Fruit fly (Drosophila melanogaster) whole organism, embryonic: ENCODE results near the gene mRpL48.
A peak's percentile ranks its signal among the peaks of the same experiment; 100 is the strongest.

Experiments
- Atf-2 ChIP-seq: fragments of 200-800 bp; sonication (Bioruptor generic); optimal IDR thresholded peaks from 2 replicates; lab custom pipeline; 2016; ENCODE audit warnings: missing biosample characterization, missing genetic modification characterization
- Bteb2 ChIP-seq: fragments of 200-800 bp; sonication (Bioruptor generic); optimal IDR thresholded peaks from 2 replicates; lab custom pipeline; 2016; ENCODE audit warnings: missing biosample characterization, missing genetic modification characterization
- CG11247 ChIP-seq: fragments of 200-800 bp; sonication (Bioruptor generic); IDR thresholded peaks from 2 replicates; pipeline ENCODE4 v1.3.6; 2022; ENCODE audit warnings: missing biosample characterization, missing genetic modification characterization
- CG11398 ChIP-seq: fragments of 200-800 bp; sonication (Bioruptor generic); optimal IDR thresholded peaks from 2 replicates; lab custom pipeline; 2016; ENCODE audit warnings: missing biosample characterization, missing genetic modification characterization
- CG11560 ChIP-seq: fragments of 200-800 bp; sonication (Bioruptor generic); IDR thresholded peaks from 3 replicates; pipeline ENCODE4 v1.3.6; 2022; ENCODE audit warnings: missing biosample characterization, missing genetic modification characterization
- CG12155 ChIP-seq: fragments of 200-800 bp; sonication (Bioruptor generic); optimal IDR thresholded peaks from 3 replicates; lab custom pipeline; 2016; ENCODE audit warnings: missing biosample characterization, missing genetic modification characterization
- CG12219 ChIP-seq: fragments of 200-800 bp; sonication (Bioruptor generic); optimal IDR thresholded peaks from 3 replicates; lab custom pipeline; 2018; ENCODE audit warnings: missing biosample characterization, mild to moderate bottlenecking, missing genetic modification characterization
- CG14441 ChIP-seq: fragments of 200-800 bp; sonication (Bioruptor generic); IDR thresholded peaks from 2 replicates; pipeline ENCODE4 v1.3.6; 2022; ENCODE audit warnings: missing biosample characterization, missing genetic modification characterization
- CG14860 ChIP-seq: fragments of 200-800 bp; sonication (Bioruptor generic); IDR thresholded peaks from 3 replicates; pipeline ENCODE4 v1.3.6; 2022; ENCODE audit warnings: missing biosample characterization, missing genetic modification characterization; ENCODE audit not compliant: partially characterized antibody
- CG17802 ChIP-seq: fragments of 200-800 bp; sonication (Bioruptor generic); optimal IDR thresholded peaks from 2 replicates; lab custom pipeline; 2018; ENCODE audit warnings: missing biosample characterization, mild to moderate bottlenecking, missing genetic modification characterization, moderate library complexity
- CG18262 ChIP-seq: fragments of 200-800 bp; optimal IDR thresholded peaks from 3 replicates; lab custom pipeline; 2019; ENCODE audit warnings: missing biosample characterization, mild to moderate bottlenecking, missing genetic modification characterization, moderate library complexity
- CG2875 ChIP-seq: fragments of 200-800 bp; sonication (Bioruptor generic); optimal IDR thresholded peaks from 2 replicates; lab custom pipeline; 2017; ENCODE audit warnings: missing biosample characterization, mild to moderate bottlenecking, missing genetic modification characterization, missing genetic modification reagents
- CG30431 ChIP-seq: fragments of 200-800 bp; sonication (Bioruptor generic); optimal IDR thresholded peaks from 2 replicates; lab custom pipeline; 2017; ENCODE audit warnings: missing biosample characterization, missing genetic modification characterization
- CG34376 ChIP-seq: fragments of 200-800 bp; sonication (Bioruptor generic); optimal IDR thresholded peaks from 2 replicates; lab custom pipeline; 2018; ENCODE audit warnings: missing biosample characterization, mild to moderate bottlenecking, missing genetic modification characterization
- CG3726 ChIP-seq: fragments of 200-800 bp; sonication (Bioruptor generic); IDR thresholded peaks from 3 replicates; pipeline ENCODE4, ENCODE4 v1.3.6; 2022; ENCODE audit warnings: missing biosample characterization, missing genetic modification characterization
- CG43689 ChIP-seq: fragments of 200-800 bp; sonication (Bioruptor generic); IDR thresholded peaks from 2 replicates; pipeline ENCODE4 v1.3.6; 2022; ENCODE audit warnings: missing biosample characterization, missing genetic modification characterization
- CG4404 ChIP-seq: fragments of 200-800 bp; sonication (Bioruptor generic); IDR thresholded peaks from 2 replicates; pipeline ENCODE4 v1.3.6; 2022; ENCODE audit warnings: missing biosample characterization, missing genetic modification characterization
- CG4424 ChIP-seq: fragments of 200-800 bp; sonication (Bioruptor generic); optimal IDR thresholded peaks from 3 replicates; lab custom pipeline; 2016; ENCODE audit warnings: missing biosample characterization, missing genetic modification characterization
- CG4820 ChIP-seq: fragments of 200-800 bp; sonication (Bioruptor generic); optimal IDR thresholded peaks from 3 replicates; lab custom pipeline; 2016; ENCODE audit warnings: missing biosample characterization, missing genetic modification characterization
- CG6254 ChIP-seq: fragments of 200-800 bp; sonication (Bioruptor generic); optimal IDR thresholded peaks from 3 replicates; lab custom pipeline; 2017; ENCODE audit warnings: mild to moderate bottlenecking, missing biosample characterization, missing genetic modification reagents, missing genetic modification characterization
- CG8281 ChIP-seq: fragments of 200-800 bp; sonication (Bioruptor generic); optimal IDR thresholded peaks from 2 replicates; lab custom pipeline; 2018; ENCODE audit warnings: missing biosample characterization, mild to moderate bottlenecking, missing genetic modification characterization, moderate library complexity
- D19A ChIP-seq: fragments of 200-800 bp; optimal IDR thresholded peaks from 3 replicates; lab custom pipeline; 2019; ENCODE audit warnings: missing biosample characterization, mild to moderate bottlenecking, missing genetic modification characterization, moderate library complexity
- Drgx ChIP-seq: fragments of 200-800 bp; sonication (Bioruptor generic); IDR thresholded peaks from 2 replicates; pipeline ENCODE4 v1.3.6; 2022; ENCODE audit warnings: missing biosample characterization, missing genetic modification characterization
- E2f1 ChIP-seq: fragments of 200-800 bp; sonication (Bioruptor generic); IDR thresholded peaks from 2 replicates; pipeline ENCODE4 v1.3.6; 2022; ENCODE audit warnings: missing biosample characterization, missing genetic modification characterization
- ERR ChIP-seq: fragments of 200-800 bp; sonication (Bioruptor generic); optimal IDR thresholded peaks from 2 replicates; lab custom pipeline; 2016; ENCODE audit warnings: missing biosample characterization, missing genetic modification characterization
- Fer3 ChIP-seq: fragments of 200-800 bp; sonication (Bioruptor generic); optimal IDR thresholded peaks from 2 replicates; lab custom pipeline; 2018; ENCODE audit warnings: missing biosample characterization, mild to moderate bottlenecking, missing genetic modification characterization, moderate library complexity
- HHEX ChIP-seq: fragments of 200-800 bp; sonication (Bioruptor generic); optimal IDR thresholded peaks from 3 replicates; lab custom pipeline; 2017; ENCODE audit warnings: missing biosample characterization, mild to moderate bottlenecking, missing genetic modification characterization, missing genetic modification reagents
- Max ChIP-seq: fragments of 200-800 bp; sonication (Bioruptor generic); optimal IDR thresholded peaks from 2 replicates; lab custom pipeline; 2016; ENCODE audit warnings: missing biosample characterization, mild to moderate bottlenecking, missing genetic modification characterization
- Opbp ChIP-seq: fragments of 200-800 bp; sonication (Bioruptor generic); IDR thresholded peaks from 3 replicates; pipeline ENCODE4 v1.3.6; 2022; ENCODE audit warnings: missing biosample characterization, missing genetic modification characterization; ENCODE audit not compliant: partially characterized antibody
- Scr ChIP-seq: fragments of 200-800 bp; sonication (Bioruptor generic); IDR thresholded peaks from 2 replicates; pipeline ENCODE4 v1.3.6; 2022; ENCODE audit warnings: missing biosample characterization, missing genetic modification characterization; ENCODE audit not compliant: partially characterized antibody
- ap ChIP-seq: fragments of 200-800 bp; sonication (Bioruptor generic); IDR thresholded peaks from 2 replicates; pipeline ENCODE4 v1.3.6; 2022; ENCODE audit warnings: missing biosample characterization, missing genetic modification characterization
- bsh ChIP-seq, 2 experiments: fragments of 200-800 bp; sonication (Bioruptor generic); optimal IDR thresholded peaks; 2 replicates each; lab custom pipeline; 2017 to 2018; ENCODE audit warnings: mild to moderate bottlenecking in 2 of 2, missing biosample characterization in 2 of 2, missing genetic modification characterization in 2 of 2, moderate library complexity in 1 of 2
- chif ChIP-seq, 2 experiments: fragments of 200-800 bp; sonication (Bioruptor generic); optimal IDR thresholded peaks; 3 replicates each; lab custom pipeline; 2016; ENCODE audit warnings: missing biosample characterization in 2 of 2, missing genetic modification characterization in 2 of 2
- corto ChIP-seq: fragments of 200-800 bp; sonication (Bioruptor generic); optimal IDR thresholded peaks from 2 replicates; lab custom pipeline; 2016; ENCODE audit warnings: missing biosample characterization, mild to moderate bottlenecking, missing genetic modification characterization, moderate library complexity
- croc ChIP-seq: fragments of 200-800 bp; sonication (Bioruptor generic); conservative IDR thresholded peaks from 3 replicates; pipeline ENCODE4 v1.3.6; 2022; ENCODE audit warnings: missing biosample characterization, missing genetic modification characterization
- dpn ChIP-seq, 2 experiments: fragments of 200-800 bp; sonication (Bioruptor generic); optimal IDR thresholded peaks; 3 replicates each; lab custom pipeline; 2016; ENCODE audit warnings: missing biosample characterization in 2 of 2, missing genetic modification characterization in 2 of 2
- insv ChIP-seq, 2 experiments: fragments of 200-800 bp; sonication (Bioruptor generic); optimal IDR thresholded peaks; 3 replicates each; lab custom pipeline; 2016 to 2018; ENCODE audit warnings: missing biosample characterization in 2 of 2, missing genetic modification characterization in 2 of 2
- lmd ChIP-seq: fragments of 200-800 bp; sonication (Bioruptor generic); IDR thresholded peaks from 2 replicates; pipeline ENCODE4 v1.3.6; 2022; ENCODE audit warnings: missing biosample characterization, missing genetic modification characterization
- lov ChIP-seq, 2 experiments: fragments of 200-800 bp in 1 of 2; fragments of >200 bp in 1 of 2; sonication (Bioruptor generic) in 1 of 2; IDR thresholded peaks in 1 of 2; optimal IDR thresholded peaks in 1 of 2; 2 replicates in 1 of 2; 3 replicates in 1 of 2; pipeline versions ENCODE4 v1.3.6 to Lab custom; 2017 to 2022; ENCODE audit warnings: missing biosample characterization in 1 of 2, missing genetic modification characterization in 1 of 2
- maf-S ChIP-seq: fragments of 200-800 bp; sonication (Bioruptor generic); optimal IDR thresholded peaks from 2 replicates; lab custom pipeline; 2016; ENCODE audit warnings: missing biosample characterization, missing genetic modification characterization
- nerfin-1 ChIP-seq: fragments of 200-800 bp; sonication (Bioruptor generic); optimal IDR thresholded peaks from 3 replicates; lab custom pipeline; 2019; ENCODE audit warnings: missing biosample characterization, mild to moderate bottlenecking, missing genetic modification characterization, moderate library complexity
- p53 ChIP-seq: fragments of 200-800 bp; sonication (Bioruptor generic); optimal IDR thresholded peaks from 2 replicates; lab custom pipeline; 2016; ENCODE audit warnings: missing biosample characterization, missing genetic modification characterization
- pros ChIP-seq: fragments of 200-800 bp; sonication (Bioruptor generic); optimal IDR thresholded peaks from 3 replicates; lab custom pipeline; 2019; ENCODE audit warnings: missing biosample characterization, mild to moderate bottlenecking, missing genetic modification characterization, moderate library complexity
- psq ChIP-seq: fragments of 200-800 bp; sonication (Bioruptor generic); optimal IDR thresholded peaks from 2 replicates; lab custom pipeline; 2017; ENCODE audit warnings: missing biosample characterization, missing genetic modification characterization
- shn ChIP-seq: fragments of 200-800 bp; sonication (Bioruptor generic); optimal IDR thresholded peaks from 3 replicates; lab custom pipeline; 2016; ENCODE audit warnings: missing biosample characterization, missing genetic modification characterization
- sr ChIP-seq: fragments of 200-800 bp; sonication (Bioruptor generic); IDR thresholded peaks from 3 replicates; pipeline ENCODE4 v1.3.6; 2022; ENCODE audit warnings: missing biosample characterization, missing genetic modification characterization
- stc ChIP-seq: fragments of 200-800 bp; sonication (Bioruptor generic); IDR thresholded peaks from 2 replicates; pipeline ENCODE4 v1.3.6; 2022; ENCODE audit warnings: missing biosample characterization, missing genetic modification characterization
- wor ChIP-seq: fragments of 200-800 bp; sonication (Bioruptor generic); IDR thresholded peaks from 2 replicates; pipeline ENCODE4 v1.3.6; 2022; ENCODE audit warnings: missing biosample characterization, missing genetic modification characterization
- zen ChIP-seq: fragments of 200-800 bp; sonication (Bioruptor generic); optimal IDR thresholded peaks from 3 replicates; lab custom pipeline; 2018; ENCODE audit warnings: missing biosample characterization, mild to moderate bottlenecking, missing genetic modification characterization, moderate library complexity

mRpL48 gene

DNA sequence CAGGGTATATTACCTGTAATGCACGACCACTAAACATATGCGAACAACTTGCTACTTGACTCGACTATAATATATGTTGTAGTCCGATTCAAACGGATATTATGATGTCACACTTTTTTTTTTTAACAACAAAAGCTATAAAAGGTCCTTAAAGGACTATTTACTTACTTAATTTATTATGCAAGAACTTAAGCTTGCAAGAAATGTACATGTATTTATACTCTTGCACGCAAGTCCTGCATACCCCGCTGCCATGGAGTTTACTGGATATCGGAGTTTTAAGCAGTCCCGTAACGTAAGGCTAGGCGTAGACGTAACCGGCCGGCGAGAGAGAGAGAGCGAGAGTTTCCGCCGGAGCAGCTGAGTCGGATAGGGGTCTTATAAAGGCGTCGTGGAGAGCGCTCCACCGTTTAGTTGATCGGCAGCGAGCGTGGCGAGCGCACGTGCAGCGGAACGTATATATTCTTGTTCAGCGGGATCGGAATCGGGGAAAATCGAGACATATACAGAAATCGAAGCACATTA is 26.9 kb downstream of the mRpL48 start (continued):
- peak; percentile 78 for TF ChIP-seq HHEX (GFP tag; lab: Kevin White, UChicago)
- TF ChIP-seq maf-S (GFP tag; lab: Kevin White, UChicago): peak; percentile 80
- peak; percentile 68; the same call in 2 of the 3 replicates for TF ChIP-seq Opbp (GFP tag; lab: Robert Waterston, UW)
- TF ChIP-seq CG3726 (GFP tag; lab: Robert Waterston, UW): peak; percentile 59; the same call in 2 of the 3 replicates
- peak; percentile 88 for TF ChIP-seq CG2875
- TF ChIP-seq zen (tag; lab: Kevin White, UChicago): peak; percentile 82
- peak; percentile 84 for TF ChIP-seq CG30431 (GFP tag; lab: Kevin White, UChicago)
- peak; percentile 80 for TF ChIP-seq stc
- TF ChIP-seq sr (GFP tag; lab: Robert Waterston, UW): peak; percentile 45; the same call in 1 of the 3 replicates
- peak; percentile 85 for TF ChIP-seq Max (GFP tag; lab: Kevin White, UChicago)
- TF ChIP-seq wor (GFP tag; lab: Robert Waterston, UW): peak; percentile 92
- peak; percentile 89 for TF ChIP-seq CG4404 (GFP tag; lab: Robert Waterston, UW)
- TF ChIP-seq CG17802 (tag; lab: Kevin White, UChicago): peak; percentile 52
- 0 out of 3 replicates have a peak, but pooled peaks have one; percentile 25 for TF ChIP-seq CG14860
- peak; percentile 87 for TF ChIP-seq Bteb2
- peak; percentile 83 for TF ChIP-seq E2f1 (GFP tag; lab: Robert Waterston, UW)
- peak; percentile 78 for TF ChIP-seq croc (GFP tag; lab: Robert Waterston, UW)
- TF ChIP-seq Drgx: peak; percentile 95
- TF ChIP-seq lov (optimal IDR thresholded peaks at IDR 0.05; lab: Kevin White, UChicago): no peak
- peak; percentile 78; the same call in 2 of the 3 replicates for TF ChIP-seq lov (GFP tag; IDR thresholded peaks at IDR 0.05; lab: Robert Waterston, UW)
- TF ChIP-seq CG43689 (GFP tag; lab: Robert Waterston, UW): 0 out of 2 replicates have a peak, but pooled peaks have one; percentile 33
- peak; percentile 91 for TF ChIP-seq shn (GFP tag; lab: Kevin White, UChicago)
- TF ChIP-seq lmd (GFP tag; lab: Robert Waterston, UW): peak; percentile 92
- peak; percentile 87 to 94 for TF ChIP-seq chif (GFP tag; optimal IDR thresholded peaks at IDR 0.05; lab: Kevin White, UChicago)
- 0 out of 2 replicates have a peak, but pooled peaks have one; percentile 10 for TF ChIP-seq Scr (GFP tag; lab: Robert Waterston, UW)
- peak; percentile 88 for TF ChIP-seq CG4424 (GFP tag; lab: Kevin White, UChicago)
- TF ChIP-seq CG6254 (GFP tag; lab: Kevin White, UChicago): peak; percentile 77
- TF ChIP-seq dpn (GFP tag; optimal IDR thresholded peaks at IDR 0.05; lab: Kevin White, UChicago): peak; percentile 91 to 92
- peak; percentile 19 for TF ChIP-seq CG34376
- TF ChIP-seq CG8281 (tag; lab: Kevin White, UChicago): peak; percentile 42
- TF ChIP-seq CG12155: peak; percentile 86
- TF ChIP-seq nerfin-1 (tag; lab: Kevin White, UChicago): peak; percentile 35
- TF ChIP-seq CG18262 (tag; lab: Kevin White, UChicago): peak; percentile 90
- peak; percentile 73 for TF ChIP-seq psq (GFP tag; lab: Kevin White, UChicago)
- TF ChIP-seq Atf-2 (GFP tag; lab: Kevin White, UChicago): peak; percentile 87
- TF ChIP-seq Fer3 (tag; lab: Kevin White, UChicago): peak; percentile 73
- TF ChIP-seq CG11247 (GFP tag; lab: Robert Waterston, UW): peak; percentile 80
- peak; percentile 71 for TF ChIP-seq ap (GFP tag; lab: Robert Waterston, UW)
- peak; percentile 30 for TF ChIP-seq p53 (GFP tag; lab: Kevin White, UChicago)
- TF ChIP-seq insv (GFP tag; optimal IDR thresholded peaks at IDR 0.05; lab: Kevin White, UChicago): no peak
- TF ChIP-seq ERR (GFP tag; lab: Kevin White, UChicago): peak; percentile 63
- peak; percentile 82 for TF ChIP-seq CG11398
- TF ChIP-seq bsh (GFP tag; optimal IDR thresholded peaks at IDR 0.05; lab: Kevin White, UChicago): peak; percentile 69 to 90
- TF ChIP-seq corto (GFP tag; lab: Kevin White, UChicago): no peak
- peak; percentile 85 for TF ChIP-seq D19A (tag; lab: Kevin White, UChicago)
- TF ChIP-seq CG4820 (GFP tag; lab: Kevin White, UChicago): peak; percentile 89
- TF ChIP-seq CG11560 (tag; lab: Robert Waterston, UW): peak; percentile 75; the same call in 2 of the 3 replicates
- TF ChIP-seq CG14441 (GFP tag; lab: Robert Waterston, UW): peak; percentile 83
- TF ChIP-seq pros (GFP tag; lab: Kevin White, UChicago): no peak
- peak; percentile 76 for TF ChIP-seq CG12219 (GFP tag; lab: Kevin White, UChicago)
